Fruit fly (Drosophila melanogaster) whole organism, prepupa: Measurements from ENCODE around the gene Cnx14D.
A peak's percentile ranks its signal among the peaks of the same experiment; 100 is the strongest.

Experiments
- CG10631 ChIP-seq: fragments of 200-800 bp; sonication (Bioruptor generic); optimal IDR thresholded peaks from 2 replicates; lab custom pipeline; 2016; ENCODE audit warnings: missing biosample characterization, missing genetic modification characterization
- CG10669 ChIP-seq: fragments of 200-800 bp; sonication (Bioruptor generic); optimal IDR thresholded peaks from 3 replicates; lab custom pipeline; 2018; ENCODE audit warnings: missing biosample characterization, mild to moderate bottlenecking, missing genetic modification characterization, moderate library complexity
- CG11762 ChIP-seq: fragments of 200-800 bp; sonication (Bioruptor generic); optimal IDR thresholded peaks from 3 replicates; lab custom pipeline; 2016; ENCODE audit warnings: missing biosample characterization, missing genetic modification characterization; ENCODE audit not compliant: insufficient read depth
- CG15336 ChIP-seq: fragments of 200-800 bp; sonication (Bioruptor generic); IDR thresholded peaks from 2 replicates; pipeline ENCODE4 v1.3.6; 2022; ENCODE audit warnings: missing biosample characterization, missing genetic modification characterization
- CG16779 ChIP-seq: fragments of 200-800 bp; sonication (Bioruptor generic); optimal IDR thresholded peaks from 3 replicates; lab custom pipeline; 2017; ENCODE audit warnings: missing biosample characterization, mild to moderate bottlenecking, missing genetic modification characterization
- CG3032 ChIP-seq: fragments of 200-800 bp; optimal IDR thresholded peaks from 2 replicates; lab custom pipeline; 2019; ENCODE audit warnings: missing biosample characterization, mild to moderate bottlenecking, missing genetic modification characterization, moderate library complexity
- CG31627 ChIP-seq: fragments of 200-800 bp; sonication (Bioruptor generic); optimal IDR thresholded peaks from 3 replicates; lab custom pipeline; 2016; ENCODE audit warnings: missing biosample characterization, missing genetic modification characterization
- CG34406 ChIP-seq: fragments of 200-800 bp; sonication (Bioruptor generic); optimal IDR thresholded peaks from 3 replicates; lab custom pipeline; 2016; ENCODE audit warnings: missing biosample characterization, missing genetic modification characterization
- CG3919 ChIP-seq: fragments of 200-800 bp; sonication (Bioruptor generic); optimal IDR thresholded peaks from 3 replicates; lab custom pipeline; 2016; ENCODE audit warnings: missing biosample characterization, missing genetic modification characterization
- CG6163 ChIP-seq: fragments of 200-800 bp; sonication (Bioruptor generic); IDR thresholded peaks from 3 replicates; pipeline ENCODE4 v1.3.6; 2022; ENCODE audit warnings: missing biosample characterization, missing genetic modification characterization
- CG6792 ChIP-seq: fragments of 200-800 bp; sonication (Bioruptor generic); optimal IDR thresholded peaks from 3 replicates; lab custom pipeline; 2016; ENCODE audit warnings: missing biosample characterization, missing genetic modification characterization
- CG6808 ChIP-seq: fragments of 200-800 bp; sonication (Bioruptor generic); optimal IDR thresholded peaks from 3 replicates; lab custom pipeline; 2017; ENCODE audit warnings: missing biosample characterization, missing genetic modification characterization, mild to moderate bottlenecking, moderate library complexity, missing genetic modification reagents
- CG6854 ChIP-seq: fragments of 200-800 bp; sonication (Bioruptor generic); optimal IDR thresholded peaks from 2 replicates; lab custom pipeline; 2017; ENCODE audit warnings: missing biosample characterization, mild to moderate bottlenecking, missing genetic modification characterization
- CG7368 ChIP-seq: fragments of 200-800 bp; sonication (Bioruptor generic); optimal IDR thresholded peaks from 3 replicates; lab custom pipeline; 2016; ENCODE audit warnings: missing biosample characterization, missing genetic modification characterization
- CG8319 ChIP-seq: fragments of 200-800 bp; sonication (Bioruptor generic); optimal IDR thresholded peaks from 3 replicates; lab custom pipeline; 2016; ENCODE audit warnings: missing biosample characterization, missing genetic modification characterization
- Eip75B ChIP-seq: fragments of 200-800 bp; sonication (Bioruptor generic); optimal IDR thresholded peaks from 3 replicates; lab custom pipeline; 2016; ENCODE audit warnings: missing biosample characterization, missing genetic modification characterization
- Eip78C ChIP-seq: fragments of 200-800 bp; sonication (Bioruptor generic); peaks from one replicate; lab custom pipeline; 2016; ENCODE audit warnings: missing biosample characterization, missing genetic modification characterization
- Eip93F ChIP-seq: fragments of 200-800 bp; sonication (Bioruptor generic); optimal IDR thresholded peaks from 2 replicates; lab custom pipeline; 2016; ENCODE audit warnings: missing biosample characterization, mild to moderate bottlenecking, missing genetic modification characterization
- Ets21C ChIP-seq: fragments of 200-800 bp; sonication (Bioruptor generic); optimal IDR thresholded peaks from 3 replicates; lab custom pipeline; 2016; ENCODE audit warnings: missing biosample characterization, missing genetic modification characterization
- Ets96B ChIP-seq: fragments of 200-800 bp; optimal IDR thresholded peaks from 2 replicates; lab custom pipeline; 2019; ENCODE audit warnings: missing biosample characterization, mild to moderate bottlenecking, missing genetic modification characterization, moderate library complexity
- Hr39 ChIP-seq: fragments of 200-800 bp; sonication (Bioruptor generic); optimal IDR thresholded peaks from 2 replicates; lab custom pipeline; 2016; ENCODE audit warnings: missing biosample characterization, missing genetic modification characterization
- Hr4 ChIP-seq: fragments of 200-800 bp; sonication (Bioruptor generic); optimal IDR thresholded peaks from 3 replicates; lab custom pipeline; 2016; ENCODE audit warnings: missing biosample characterization, missing genetic modification characterization
- Met ChIP-seq: fragments of 200-800 bp; sonication (Bioruptor generic); optimal IDR thresholded peaks from 3 replicates; lab custom pipeline; 2016; ENCODE audit warnings: missing biosample characterization, missing genetic modification characterization
- Sox102F ChIP-seq: fragments of 200-800 bp; sonication (Bioruptor generic); optimal IDR thresholded peaks from 2 replicates; lab custom pipeline; 2016; ENCODE audit warnings: missing biosample characterization, mild to moderate bottlenecking, missing genetic modification characterization
- Sox15 ChIP-seq: fragments of 200-800 bp; sonication (Bioruptor generic); optimal IDR thresholded peaks from 3 replicates; lab custom pipeline; 2016; ENCODE audit warnings: missing biosample characterization, missing genetic modification characterization
- acj6 ChIP-seq: fragments of 200-800 bp; sonication (Bioruptor generic); optimal IDR thresholded peaks from 3 replicates; lab custom pipeline; 2016; ENCODE audit warnings: missing biosample characterization, missing genetic modification characterization
- dac ChIP-seq: fragments of 200-800 bp; sonication (Bioruptor generic); optimal IDR thresholded peaks from 2 replicates; lab custom pipeline; 2017; ENCODE audit warnings: missing biosample characterization, mild to moderate bottlenecking, missing genetic modification characterization
- eg ChIP-seq: fragments of 200-800 bp; sonication (Bioruptor generic); IDR thresholded peaks from 3 replicates; pipeline ENCODE4 v1.3.6; 2022; ENCODE audit warnings: missing biosample characterization, missing genetic modification characterization
- esn ChIP-seq: fragments of 200-800 bp; sonication (Bioruptor generic); optimal IDR thresholded peaks from 2 replicates; lab custom pipeline; 2016; ENCODE audit warnings: missing biosample characterization, mild to moderate bottlenecking, missing genetic modification characterization, moderate library complexity
- fd59A ChIP-seq: fragments of 200-800 bp; sonication (Bioruptor generic); optimal IDR thresholded peaks from 2 replicates; lab custom pipeline; 2017; ENCODE audit warnings: missing biosample characterization, mild to moderate bottlenecking, missing genetic modification characterization, missing genetic modification reagents
- fkh ChIP-seq: fragments of 200-800 bp; sonication (Bioruptor generic); optimal IDR thresholded peaks from 3 replicates; lab custom pipeline; 2017; ENCODE audit warnings: missing biosample characterization, mild to moderate bottlenecking, missing genetic modification characterization, moderate library complexity
- lz ChIP-seq: fragments of 200-800 bp; sonication (Bioruptor generic); optimal IDR thresholded peaks from 3 replicates; lab custom pipeline; 2016; ENCODE audit warnings: missing biosample characterization, missing genetic modification characterization
- net ChIP-seq: fragments of 200-800 bp; sonication (Bioruptor generic); optimal IDR thresholded peaks from 3 replicates; lab custom pipeline; 2016; ENCODE audit warnings: missing biosample characterization, missing genetic modification characterization
- salr ChIP-seq, 2 experiments: fragments of 200-800 bp; sonication (Bioruptor generic); optimal IDR thresholded peaks; 3 replicates each; lab custom pipeline; 2016 to 2018; ENCODE audit warnings: missing biosample characterization in 2 of 2, missing genetic modification characterization in 2 of 2, mild to moderate bottlenecking in 1 of 2
- spab ChIP-seq: fragments of 200-800 bp; sonication (Bioruptor generic); optimal IDR thresholded peaks from 2 replicates; lab custom pipeline; 2017; ENCODE audit warnings: missing biosample characterization, mild to moderate bottlenecking, missing genetic modification characterization, missing genetic modification reagents
- ss ChIP-seq, 2 experiments: fragments of 200-800 bp; sonication (Bioruptor generic); optimal IDR thresholded peaks; 2 replicates in 1 of 2; 3 replicates in 1 of 2; lab custom pipeline; 2017 to 2018; ENCODE audit warnings: mild to moderate bottlenecking in 2 of 2, missing biosample characterization in 2 of 2, missing genetic modification characterization in 2 of 2, moderate library complexity in 1 of 2
- svp ChIP-seq: fragments of 200-800 bp; sonication (Bioruptor generic); peaks from one replicate; lab custom pipeline; 2016; ENCODE audit warnings: missing biosample characterization, missing genetic modification characterization
- vri ChIP-seq: fragments of 200-800 bp; sonication (Bioruptor generic); optimal IDR thresholded peaks from 3 replicates; lab custom pipeline; 2016; ENCODE audit warnings: missing biosample characterization, mild to moderate bottlenecking, missing genetic modification characterization

Gene Cnx14D

DNA sequence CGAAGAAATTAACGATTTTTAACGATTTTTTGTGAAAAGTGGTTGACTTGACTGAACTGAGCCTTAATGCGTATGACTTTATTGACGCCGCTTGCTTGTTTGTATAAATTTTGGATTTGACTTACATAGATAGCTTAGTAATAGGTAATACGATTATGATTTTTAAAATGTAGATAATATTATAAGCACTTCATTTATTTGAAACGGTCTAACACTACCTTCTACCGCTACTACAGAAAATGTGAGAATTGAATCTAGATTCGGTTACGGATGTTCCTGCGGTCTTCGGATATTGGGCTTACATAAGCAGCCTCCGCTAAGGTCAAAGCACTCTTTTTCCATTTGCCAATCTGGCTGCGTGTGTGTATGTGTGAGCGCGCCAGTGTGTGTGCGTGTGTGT, at the start of gene Cnx14D:
TSS of gene Cnx14D (minus strand) at position 101 of the 400 bp plus-strand sequence.
- TF ChIP-seq CG6163 (GFP tag; lab: Robert Waterston, UW), result no peak
- no peak for TF ChIP-seq CG6792 (GFP tag; lab: Kevin White, UChicago)
- no peak for TF ChIP-seq salr (GFP tag; optimal IDR thresholded peaks at IDR 0.05; lab: Kevin White, UChicago)
- no peak for TF ChIP-seq Hr39 (GFP tag; lab: Kevin White, UChicago)
- no peak for TF ChIP-seq CG8319 (GFP tag; lab: Kevin White, UChicago)
- TF ChIP-seq vri (GFP tag; lab: Kevin White, UChicago), result no peak
- TF ChIP-seq CG7368 (GFP tag; lab: Kevin White, UChicago), result no peak
- TF ChIP-seq Ets96B (tag; lab: Kevin White, UChicago), result no peak
- TF ChIP-seq CG15336 (GFP tag; lab: Robert Waterston, UW), result no peak
- no peak for TF ChIP-seq CG6808 (GFP tag; lab: Kevin White, UChicago)
- TF ChIP-seq, all 60 proteins: peak for 0

DNA sequence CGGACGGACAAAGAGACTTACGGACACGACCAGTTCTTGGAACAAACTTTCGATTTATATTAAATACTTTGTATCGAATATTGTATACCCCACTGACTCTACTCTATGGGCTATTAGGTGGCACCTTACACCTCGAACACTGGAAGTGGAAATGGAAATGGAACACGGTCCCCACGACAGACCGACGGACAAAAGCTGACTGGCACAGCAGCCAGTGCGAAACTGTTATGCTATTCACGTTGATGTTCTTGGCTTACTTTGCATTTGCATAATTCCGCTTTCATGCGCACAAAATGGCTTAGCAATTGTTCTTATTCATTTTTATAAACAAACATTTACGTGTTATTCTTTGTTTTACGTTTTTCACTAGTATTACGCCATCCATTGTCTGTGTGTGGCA, 48.9 kb upstream of the Cnx14D start:
- TF ChIP-seq fkh (GFP tag; lab: Kevin White, UChicago) (no peak), CG10669 (no peak), Hr39 (GFP tag; lab: Kevin White, UChicago) (no peak), CG15336 (GFP tag; lab: Robert Waterston, UW) (no peak), dac (GFP tag; lab: Kevin White, UChicago) (no peak), CG11762 (no peak), Sox15 (GFP tag; lab: Kevin White, UChicago) (no peak), acj6 (no peak), svp (GFP tag; lab: Kevin White, UChicago) (no peak), CG8319 (GFP tag; lab: Kevin White, UChicago) (no peak), fd59A (GFP tag; lab: Kevin White, UChicago) (no peak)
- TF ChIP-seq, all 60 proteins: peak for 0

DNA sequence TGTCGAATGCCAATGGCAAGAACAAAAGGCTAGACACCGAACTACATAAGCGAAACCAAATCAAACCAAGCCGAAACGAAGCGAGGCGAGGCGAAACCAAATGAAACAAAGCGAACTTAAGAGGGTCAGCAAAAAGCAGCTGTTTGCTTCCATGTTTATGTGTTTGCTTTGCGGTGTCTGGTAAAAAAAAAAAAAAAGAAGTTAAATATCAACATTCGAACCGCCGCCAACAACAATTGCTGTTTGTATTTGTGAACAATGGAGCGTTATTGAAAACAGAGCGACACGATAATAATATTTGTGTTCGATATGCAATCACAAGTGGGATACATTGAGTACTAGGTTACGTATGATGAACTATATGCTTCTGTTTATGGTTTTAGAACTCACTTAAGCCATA, 48.4 kb upstream of the Cnx14D start:
- peak; percentile 10 for TF ChIP-seq CG6854 (GFP tag; lab: Kevin White, UChicago)
- peak; percentile 61 for TF ChIP-seq CG6163 (GFP tag; lab: Robert Waterston, UW)
- TF ChIP-seq CG15336 (GFP tag; lab: Robert Waterston, UW), result no peak
- peak; percentile 9 for TF ChIP-seq Met (GFP tag; lab: Kevin White, UChicago)
- no peak for TF ChIP-seq lz (GFP tag; lab: Kevin White, UChicago)
- TF ChIP-seq eg (GFP tag; lab: Robert Waterston, UW), result no peak
- peak; percentile 31 for TF ChIP-seq esn (GFP tag; lab: Kevin White, UChicago)
- TF ChIP-seq CG34406, result peak; percentile 13
- peak; percentile 19 for TF ChIP-seq Sox102F
- no peak for TF ChIP-seq Ets21C (GFP tag; lab: Kevin White, UChicago)
- peak in 1 of 2 experiments; percentile 61 for TF ChIP-seq ss (GFP tag; optimal IDR thresholded peaks at IDR 0.05; lab: Kevin White, UChicago)
- peak; percentile 39 for TF ChIP-seq vri (GFP tag; lab: Kevin White, UChicago)
- TF ChIP-seq Hr4, result no peak
- TF ChIP-seq net, result peak; percentile 8
- peak; percentile 27 for TF ChIP-seq CG6808 (GFP tag; lab: Kevin White, UChicago)
- TF ChIP-seq CG10631 (GFP tag; lab: Kevin White, UChicago), result peak; percentile 7
- no peak for TF ChIP-seq Eip93F (GFP tag; lab: Kevin White, UChicago)
- TF ChIP-seq CG7368 (GFP tag; lab: Kevin White, UChicago), result peak; percentile 28
- TF ChIP-seq CG31627 (GFP tag; lab: Kevin White, UChicago), result no peak
- peak; percentile 75 for TF ChIP-seq Eip78C (GFP tag; lab: Kevin White, UChicago)
- peak; percentile 13 for TF ChIP-seq CG16779 (tag; lab: Kevin White, UChicago)
- no peak for TF ChIP-seq acj6
- no peak for TF ChIP-seq spab (GFP tag; lab: Kevin White, UChicago)
- TF ChIP-seq CG3919, result peak; percentile 4
- TF ChIP-seq Ets96B (tag; lab: Kevin White, UChicago), result no peak
- TF ChIP-seq fd59A (GFP tag; lab: Kevin White, UChicago), result peak; percentile 17
- peak; percentile 78 for TF ChIP-seq fkh (GFP tag; lab: Kevin White, UChicago)
- TF ChIP-seq svp (GFP tag; lab: Kevin White, UChicago), result no peak
- peak; percentile 55 for TF ChIP-seq CG6792 (GFP tag; lab: Kevin White, UChicago)
- peak; percentile 49 for TF ChIP-seq Eip75B (GFP tag; lab: Kevin White, UChicago)
- peak; percentile 30 for TF ChIP-seq CG3032 (tag; lab: Kevin White, UChicago)
- peak; percentile 30 for TF ChIP-seq CG10669
